Worm (Caenorhabditis elegans) whole organism, mixed stage, embryonic: Measurements from ENCODE around the gene col-145.

ENCODE experiments used
- M03D4.4 ChIP-seq: sonication (generic microtip); optimal IDR thresholded peaks from 2 replicates; lab custom pipeline; 2017; ENCODE audit warnings: mild to moderate bottlenecking, missing genetic modification characterization, missing compliant biosample characterization
- bed-3 ChIP-seq: fragments of 200-800 bp; sonication (Bioruptor generic); optimal IDR thresholded peaks from 3 replicates; lab custom pipeline; 2018; ENCODE audit warnings: mild to moderate bottlenecking, missing genetic modification characterization, moderate library complexity, missing compliant biosample characterization
- blmp-1 ChIP-seq: fragments of 150-350 bp; optimal IDR thresholded peaks from 2 replicates; lab custom pipeline; 2014; ENCODE audit warnings: missing biosample characterization, missing genetic modification characterization
- ceh-39 ChIP-seq: fragments of 150-350 bp; optimal IDR thresholded peaks from 2 replicates; lab custom pipeline; 2014; ENCODE audit warnings: missing biosample characterization, missing genetic modification characterization
- ceh-43 ChIP-seq: fragments of 200-800 bp; sonication (Bioruptor generic); optimal IDR thresholded peaks from 2 replicates; lab custom pipeline; 2018; ENCODE audit warnings: mild to moderate bottlenecking, missing genetic modification characterization, moderate library complexity, missing compliant biosample characterization
- ceh-83 ChIP-seq: fragments of 200-800 bp; sonication (Bioruptor generic); optimal IDR thresholded peaks from 2 replicates; lab custom pipeline; 2018; ENCODE audit warnings: mild to moderate bottlenecking, missing genetic modification characterization, missing compliant biosample characterization
- ces-1 ChIP-seq: fragments of 150-350 bp; optimal IDR thresholded peaks from 2 replicates; lab custom pipeline; 2014; ENCODE audit warnings: missing biosample characterization, missing genetic modification reagents, missing genetic modification characterization
- cnd-1 ChIP-seq: fragments of 200-800 bp; sonication (Bioruptor generic); optimal IDR thresholded peaks from 2 replicates; lab custom pipeline; 2018; ENCODE audit warnings: mild to moderate bottlenecking, missing genetic modification characterization, missing compliant biosample characterization
- drap-1 ChIP-seq: fragments of 200-800 bp; sonication (Bioruptor generic); optimal IDR thresholded peaks from 3 replicates; lab custom pipeline; 2018; ENCODE audit warnings: mild to moderate bottlenecking, missing genetic modification characterization, missing compliant biosample characterization
- elt-1 ChIP-seq: sonication (generic microtip); optimal IDR thresholded peaks from 2 replicates; lab custom pipeline; 2017; ENCODE audit warnings: missing genetic modification characterization, mild to moderate bottlenecking, missing compliant biosample characterization, antibody characterized with exemption, moderate library complexity, borderline replicate concordance; ENCODE audit not compliant: insufficient read depth
- elt-3 ChIP-seq: fragments of 150-350 bp; optimal IDR thresholded peaks from 2 replicates; lab custom pipeline; 2014; ENCODE audit warnings: missing biosample characterization, missing genetic modification characterization
- flh-1 ChIP-seq: fragments of 200-800 bp; sonication (Bioruptor generic); optimal IDR thresholded peaks from 2 replicates; lab custom pipeline; 2018; ENCODE audit warnings: mild to moderate bottlenecking, missing genetic modification characterization, moderate library complexity, missing compliant biosample characterization
- ham-2 ChIP-seq: fragments of 200-800 bp; sonication (Bioruptor generic); optimal IDR thresholded peaks from 2 replicates; lab custom pipeline; 2018; ENCODE audit warnings: mild to moderate bottlenecking, missing genetic modification characterization, missing compliant biosample characterization
- hlh-1 ChIP-seq: fragments of 150-350 bp; optimal IDR thresholded peaks from 2 replicates; lab custom pipeline; 2014; ENCODE audit warnings: missing biosample characterization, missing genetic modification reagents, missing genetic modification characterization
- lin-13 ChIP-seq: fragments of 150-350 bp; optimal IDR thresholded peaks from 2 replicates; lab custom pipeline; 2014; ENCODE audit warnings: missing biosample characterization, missing genetic modification characterization
- lin-32 ChIP-seq: fragments of 200-800 bp; sonication (Bioruptor generic); optimal IDR thresholded peaks from 2 replicates; lab custom pipeline; 2018; ENCODE audit warnings: mild to moderate bottlenecking, missing genetic modification characterization, missing compliant biosample characterization
- lsy-2 ChIP-seq: fragments of 150-350 bp; optimal IDR thresholded peaks from 2 replicates; lab custom pipeline; 2014; ENCODE audit warnings: missing biosample characterization, missing genetic modification characterization
- mab-5 ChIP-seq: fragments of 150-350 bp; optimal IDR thresholded peaks from 2 replicates; lab custom pipeline; 2014; ENCODE audit warnings: missing biosample characterization, missing genetic modification characterization
- mep-1 ChIP-seq: fragments of 150-350 bp; optimal IDR thresholded peaks from 2 replicates; lab custom pipeline; 2017; ENCODE audit warnings: missing biosample characterization, missing genetic modification reagents, missing genetic modification characterization, inconsistent platforms
- mls-2 ChIP-seq: sonication (generic microtip); optimal IDR thresholded peaks from 2 replicates; lab custom pipeline; 2016; ENCODE audit warnings: mild to moderate bottlenecking, missing genetic modification characterization, moderate library complexity, missing compliant biosample characterization
- nhr-12 ChIP-seq: fragments of 150-350 bp; optimal IDR thresholded peaks from 2 replicates; lab custom pipeline; 2014; ENCODE audit warnings: missing biosample characterization, missing genetic modification characterization
- nhr-2 ChIP-seq: fragments of 150-350 bp; optimal IDR thresholded peaks from 2 replicates; lab custom pipeline; 2014; ENCODE audit warnings: missing biosample characterization, missing genetic modification characterization
- nhr-237 ChIP-seq: fragments of 150-350 bp; optimal IDR thresholded peaks from 2 replicates; lab custom pipeline; 2014; ENCODE audit warnings: missing biosample characterization, missing genetic modification characterization
- nhr-28 ChIP-seq: fragments of 150-350 bp; optimal IDR thresholded peaks from 2 replicates; lab custom pipeline; 2014; ENCODE audit warnings: missing biosample characterization, missing genetic modification characterization
- nhr-76 ChIP-seq: sonication (generic microtip); optimal IDR thresholded peaks from 2 replicates; lab custom pipeline; 2017; ENCODE audit warnings: missing biosample characterization, missing genetic modification characterization
- sem-2 ChIP-seq: fragments of 200-800 bp; sonication (Bioruptor generic); optimal IDR thresholded peaks from 2 replicates; lab custom pipeline; 2018; ENCODE audit warnings: mild to moderate bottlenecking, missing genetic modification characterization, missing compliant biosample characterization
- snpc-4 ChIP-seq: fragments of 150-350 bp; optimal IDR thresholded peaks from 2 replicates; lab custom pipeline; 2014; ENCODE audit warnings: missing biosample characterization, missing genetic modification characterization
- sptf-1 ChIP-seq: sonication (generic microtip); optimal IDR thresholded peaks from 2 replicates; lab custom pipeline; 2017; ENCODE audit warnings: mild to moderate bottlenecking, missing genetic modification characterization, moderate library complexity, missing compliant biosample characterization
- tbx-8 ChIP-seq: fragments of 200-800 bp; sonication (Bioruptor generic); optimal IDR thresholded peaks from 2 replicates; lab custom pipeline; 2018; ENCODE audit warnings: mild to moderate bottlenecking, missing genetic modification characterization, moderate library complexity, missing compliant biosample characterization
- unc-120 ChIP-seq: sonication (generic microtip); optimal IDR thresholded peaks from 2 replicates; lab custom pipeline; 2017; ENCODE audit warnings: missing genetic modification characterization, missing compliant biosample characterization; ENCODE audit not compliant: poor library complexity, severe bottlenecking
- unc-39 ChIP-seq: fragments of 150-350 bp; optimal IDR thresholded peaks from 2 replicates; lab custom pipeline; 2014; ENCODE audit warnings: missing biosample characterization, missing genetic modification characterization
- unc-62 ChIP-seq: fragments of 150-350 bp; optimal IDR thresholded peaks from 2 replicates; lab custom pipeline; 2014; ENCODE audit warnings: missing biosample characterization, missing genetic modification reagents, missing genetic modification characterization
- zip-8 ChIP-seq: fragments of 150-350 bp; optimal IDR thresholded peaks from 2 replicates; lab custom pipeline; 2014; ENCODE audit warnings: missing biosample characterization, missing genetic modification characterization
- ztf-11 ChIP-seq: fragments of 150-350 bp; optimal IDR thresholded peaks from 2 replicates; lab custom pipeline; 2014; ENCODE audit warnings: missing biosample characterization, missing genetic modification characterization

The col-145 gene

ce11 chrV:9173789-9174188 is 11.0 kb upstream of the col-145 start, which contains the start of gene pqn-16:
Gene pqn-16 (plus strand): TSS chrV:9174089.
- TF ChIP-seq nhr-12 (tag; lab: Kevin White, UChicago) (no peak), drap-1 (GFP tag; lab: Kevin White, UChicago) (no peak), lin-32 (no peak), blmp-1 (tag; lab: Kevin White, UChicago) (no peak), ceh-39 (no peak), ztf-11 (tag; lab: Kevin White, UChicago) (no peak), unc-62 (GFP tag; lab: Kevin White, UChicago) (no peak), snpc-4 (tag; lab: Kevin White, UChicago) (no peak), hlh-1 (tag; lab: Kevin White, UChicago) (no peak), ceh-43 (GFP tag; lab: Kevin White, UChicago) (no peak), elt-1 (tag; lab: Kevin White, UChicago) (no peak), nhr-28 (tag; lab: Kevin White, UChicago) (no peak), mab-5 (tag; lab: Kevin White, UChicago) (no peak), lsy-2 (no peak), ces-1 (no peak), tbx-8 (GFP tag; lab: Kevin White, UChicago) (no peak), zip-8 (tag; lab: Kevin White, UChicago) (no peak), mep-1 (tag; lab: Kevin White, UChicago) (no peak), mls-2 (tag; lab: Kevin White, UChicago) (no peak)

- TF ChIP-seq M03D4.4: no peak
- TF ChIP-seq mep-1 (tag; lab: Kevin White, UChicago): no peak
- no peak for TF ChIP-seq lin-13 (tag; lab: Kevin White, UChicago)
- no peak for TF ChIP-seq nhr-2 (tag; lab: Kevin White, UChicago)
- TF ChIP-seq unc-62 (GFP tag; lab: Kevin White, UChicago): no peak
- TF ChIP-seq blmp-1 (tag; lab: Kevin White, UChicago): no peak
- TF ChIP-seq ztf-11 (tag; lab: Kevin White, UChicago): no peak
- no peak for TF ChIP-seq nhr-237
- no peak for TF ChIP-seq cnd-1
- TF ChIP-seq elt-1 (tag; lab: Kevin White, UChicago): no peak
- no peak for TF ChIP-seq hlh-1 (tag; lab: Kevin White, UChicago)
- TF ChIP-seq bed-3 (GFP tag; lab: Kevin White, UChicago): no peak
- no peak for TF ChIP-seq elt-3 (tag; lab: Kevin White, UChicago)
- no peak for TF ChIP-seq ham-2 (GFP tag; lab: Kevin White, UChicago)
- no peak for TF ChIP-seq ceh-39
- TF ChIP-seq, all 35 proteins: peak for 0
Measured at ce11 chrV:9172989-9173388, 10.2 kb upstream of the col-145 start, which contains the start of gene gad-3. Gene gad-3 (minus strand): TSS chrV:9173005.

- TF ChIP-seq nhr-237 (no peak), flh-1 (no peak), nhr-2 (tag; lab: Kevin White, UChicago) (no peak), nhr-76 (no peak)
Measured at ce11 chrV:9168089-9168488, 5.3 kb upstream of the col-145 start, which contains the start of gene B0222.11. Gene B0222.11 (minus strand): TSS chrV:9168189.

ce11 chrV:9166306-9166705 is 3.5 kb upstream of the col-145 start:
- TF ChIP-seq drap-1 (GFP tag; lab: Kevin White, UChicago) (no peak), sptf-1 (tag; lab: Kevin White, UChicago) (no peak), ceh-83 (no peak), zip-8 (tag; lab: Kevin White, UChicago) (no peak), mep-1 (tag; lab: Kevin White, UChicago) (no peak), elt-3 (tag; lab: Kevin White, UChicago) (no peak), mls-2 (tag; lab: Kevin White, UChicago) (no peak), bed-3 (GFP tag; lab: Kevin White, UChicago) (no peak), lin-32 (no peak), cnd-1 (no peak), unc-39 (tag; lab: Kevin White, UChicago) (no peak), nhr-237 (no peak), sem-2 (no peak), unc-120 (tag; lab: Kevin White, UChicago) (no peak), unc-62 (GFP tag; lab: Kevin White, UChicago) (no peak), nhr-76 (no peak), nhr-2 (tag; lab: Kevin White, UChicago) (no peak), ceh-43 (GFP tag; lab: Kevin White, UChicago) (no peak)
